Fruit fly (Drosophila melanogaster): ENCODE data around the gene Tdh.

Gene Tdh

dm6 chr3L:20436069-20436468 is 30.7 kb upstream of the Tdh start, which contains the start of the genes mRpL15 and CtIP:
TSS of gene mRpL15 (minus strand) at chr3L:20436209.
TSS of gene CtIP (plus strand) at chr3L:20436250.
- no peak for TF ChIP-seq ftz-f1 (GFP tag; optimal IDR thresholded peaks at IDR 0.05)
- no peak for TF ChIP-seq CG12236 (GFP tag; optimal IDR thresholded peaks at IDR 0.05)
- TF ChIP-seq Xrp1 (GFP tag; IDR thresholded peaks at IDR 0.05) = no peak
- TF ChIP-seq Atf6 (GFP tag; IDR thresholded peaks at IDR 0.05) = no peak
- no peak for TF ChIP-seq Eip74EF (GFP tag; optimal IDR thresholded peaks at IDR 0.05)
- peak; percentile 15 for TF ChIP-seq HmgZ (tag; optimal IDR thresholded peaks at IDR 0.05)
- TF ChIP-seq CG7928 (GFP tag; optimal IDR thresholded peaks at IDR 0.05) = no peak
- no peak for TF ChIP-seq grn (GFP tag; optimal IDR thresholded peaks at IDR 0.05)
- no peak for TF ChIP-seq Hmx (GFP tag; optimal IDR thresholded peaks at IDR 0.05)
- no peak for TF ChIP-seq so (GFP tag; IDR thresholded peaks at IDR 0.05)
- no peak for TF ChIP-seq Antp (GFP tag; optimal IDR thresholded peaks at IDR 0.05)
- TF ChIP-seq CG17612 (GFP tag; IDR thresholded peaks at IDR 0.05) = no peak
- no peak for TF ChIP-seq dmrt99B (tag; optimal IDR thresholded peaks at IDR 0.05)
- no peak for TF ChIP-seq HLH3B (GFP tag; IDR thresholded peaks at IDR 0.05)
- TF ChIP-seq Hr3 (GFP tag; optimal IDR thresholded peaks at IDR 0.05) = no peak
- peak; percentile 26 for TF ChIP-seq CG10267 (tag; optimal IDR thresholded peaks at IDR 0.05)
- TF ChIP-seq Nf-YC (tag; optimal IDR thresholded peaks at IDR 0.05) = no peak
- peak; percentile 88 for TF ChIP-seq gfzf (GFP tag; optimal IDR thresholded peaks at IDR 0.05)
- no peak for TF ChIP-seq CG3995 (GFP tag; optimal IDR thresholded peaks at IDR 0.05)
- no peak for TF ChIP-seq CG42726 (GFP tag; IDR thresholded peaks at IDR 0.05; ENCODE audit: partially characterized antibody)
- no peak for TF ChIP-seq CG43689 (GFP tag; IDR thresholded peaks at IDR 0.05)
- no peak for TF ChIP-seq Rx (GFP tag; IDR thresholded peaks at IDR 0.05)
- TF ChIP-seq Dbx (GFP tag; IDR thresholded peaks at IDR 0.05) = no peak
- no peak for TF ChIP-seq D (optimal IDR thresholded peaks at IDR 0.05)
- no peak for TF ChIP-seq D (GFP tag; optimal IDR thresholded peaks at IDR 0.05)
- TF ChIP-seq CrebB (tag; optimal IDR thresholded peaks at IDR 0.05) = no peak
- peak; percentile 53 for TF ChIP-seq sd (tag; optimal IDR thresholded peaks at IDR 0.05)
- peak; percentile 22 for TF ChIP-seq Sin3A (optimal IDR thresholded peaks at IDR 0.05)
- TF ChIP-seq E2f2 (GFP tag; IDR thresholded peaks at IDR 0.05) = peak; percentile 68
- no peak for TF ChIP-seq CG10565 (GFP tag; optimal IDR thresholded peaks at IDR 0.05)
- no peak for TF ChIP-seq ro (GFP tag; IDR thresholded peaks at IDR 0.05)
- TF ChIP-seq CG2116 (GFP tag; optimal IDR thresholded peaks at IDR 0.05) = peak; percentile 5
- TF ChIP-seq Bdp1 (GFP tag; optimal IDR thresholded peaks at IDR 0.05) = no peak
- peak; percentile 1 for TF ChIP-seq sug (tag; optimal IDR thresholded peaks at IDR 0.05)
- TF ChIP-seq CG31365 (tag; optimal IDR thresholded peaks at IDR 0.05) = no peak
- no peak for TF ChIP-seq wdn (GFP tag; IDR thresholded peaks at IDR 0.05)
- no peak for TF ChIP-seq ham (GFP tag; IDR thresholded peaks at IDR 0.05)
- TF ChIP-seq CG15514 (GFP tag; optimal IDR thresholded peaks at IDR 0.05) = no peak
- no peak for TF ChIP-seq CG18599 (GFP tag; optimal IDR thresholded peaks at IDR 0.05)
- TF ChIP-seq dpn (GFP tag; optimal IDR thresholded peaks at IDR 0.05) = no peak
- no peak for TF ChIP-seq Stat92E (GFP tag; optimal IDR thresholded peaks at IDR 0.05)
- no peak for TF ChIP-seq Fer2 (tag; optimal IDR thresholded peaks at IDR 0.05)
- TF ChIP-seq CG14710 (tag; optimal IDR thresholded peaks at IDR 0.05) = peak; percentile 11
- no peak for TF ChIP-seq Bteb2 (GFP tag; optimal IDR thresholded peaks at IDR 0.05)
- no peak for TF ChIP-seq onecut (GFP tag; IDR thresholded peaks at IDR 0.05)
- no peak for TF ChIP-seq CG10274 (GFP tag; optimal IDR thresholded peaks at IDR 0.05)
- TF ChIP-seq CG3838 (GFP tag; optimal IDR thresholded peaks at IDR 0.05) = no peak
- TF ChIP-seq jumu (GFP tag; optimal IDR thresholded peaks at IDR 0.05) = no peak
- no peak for TF ChIP-seq ranshi (GFP tag; IDR thresholded peaks at IDR 0.05)
- no peak for TF ChIP-seq Spps (tag; optimal IDR thresholded peaks at IDR 0.05)
- TF ChIP-seq Bgb (GFP tag; IDR thresholded peaks at IDR 0.05; ENCODE audit: partially characterized antibody) = peak; percentile 39; the same call in 1 of the 2 replicates
- peak; percentile 75 for TF ChIP-seq YL-1 (GFP tag; optimal IDR thresholded peaks at IDR 0.05)
- TF ChIP-seq bowl (GFP tag; IDR thresholded peaks at IDR 0.05) = no peak
